Worm (Caenorhabditis elegans) whole organism, late embryonic: ENCODE measurements around the gene H11E01.2.

Source experiments
- C38D4.7 ChIP-seq: fragments of 200-800 bp; sonication (Bioruptor generic); optimal IDR thresholded peaks from 2 replicates; lab custom pipeline; 2018; ENCODE audit warnings: mild to moderate bottlenecking, missing genetic modification characterization, moderate library complexity, missing compliant biosample characterization
- F13H6.1 ChIP-seq: sonication (generic microtip); optimal IDR thresholded peaks from 2 replicates; lab custom pipeline; 2016; ENCODE audit warnings: missing genetic modification characterization, missing compliant biosample characterization
- K02D7.2 ChIP-seq: sonication (generic microtip); optimal IDR thresholded peaks from 2 replicates; lab custom pipeline; 2017; ENCODE audit warnings: mild to moderate bottlenecking, missing genetic modification characterization, missing compliant biosample characterization
- T23F11.4 ChIP-seq: fragments of 200-800 bp; sonication (Bioruptor generic); optimal IDR thresholded peaks from 2 replicates; lab custom pipeline; 2018; ENCODE audit warnings: mild to moderate bottlenecking, missing genetic modification characterization, missing compliant biosample characterization
- ama-1 ChIP-seq: fragments of 150-350 bp; optimal IDR thresholded peaks from 2 replicates; lab custom pipeline; 2014
- ceh-18 ChIP-seq: sonication (generic microtip); optimal IDR thresholded peaks from 2 replicates; lab custom pipeline; 2016; ENCODE audit warnings: missing genetic modification characterization, missing compliant biosample characterization
- ceh-22 ChIP-seq: sonication (generic microtip); optimal IDR thresholded peaks from 2 replicates; lab custom pipeline; 2017; ENCODE audit warnings: missing biosample characterization, missing genetic modification characterization
- ceh-30 ChIP-seq: fragments of 150-350 bp; optimal IDR thresholded peaks from 2 replicates; lab custom pipeline; 2014; ENCODE audit warnings: missing biosample characterization, missing genetic modification characterization
- ceh-34 ChIP-seq: sonication (generic microtip); optimal IDR thresholded peaks from 2 replicates; lab custom pipeline; 2016; ENCODE audit warnings: mild to moderate bottlenecking, missing genetic modification characterization, missing compliant biosample characterization
- ceh-45 ChIP-seq: fragments of 200-800 bp; sonication (Bioruptor generic); IDR thresholded peaks from 2 replicates; pipeline ENCODE4 v1.3.6; 2022; ENCODE audit warnings: missing genetic modification reagents, missing genetic modification characterization, missing compliant biosample characterization
- ceh-48 ChIP-seq: sonication (generic microtip); optimal IDR thresholded peaks from 2 replicates; lab custom pipeline; 2016; ENCODE audit warnings: missing genetic modification characterization, inconsistent platforms, missing compliant biosample characterization
- ceh-6 ChIP-seq: fragments of 200-800 bp; sonication (Bioruptor generic); optimal IDR thresholded peaks from 2 replicates; lab custom pipeline; 2018; ENCODE audit warnings: mild to moderate bottlenecking, missing genetic modification characterization, missing compliant biosample characterization
- che-1 ChIP-seq: sonication (generic microtip); optimal IDR thresholded peaks from 2 replicates; lab custom pipeline; 2016; ENCODE audit warnings: mild to moderate bottlenecking, missing genetic modification characterization, missing compliant biosample characterization
- dmd-4 ChIP-seq: sonication (generic microtip); optimal IDR thresholded peaks from 2 replicates; lab custom pipeline; 2016; ENCODE audit warnings: borderline replicate concordance, missing genetic modification characterization, missing compliant biosample characterization
- dve-1 ChIP-seq: sonication (generic microtip); optimal IDR thresholded peaks from 2 replicates; lab custom pipeline; 2017; ENCODE audit warnings: antibody characterized with exemption, mild to moderate bottlenecking, missing genetic modification characterization, missing compliant biosample characterization
- elt-4 ChIP-seq: sonication (generic microtip); optimal IDR thresholded peaks from 2 replicates; lab custom pipeline; 2016; ENCODE audit warnings: missing genetic modification characterization, missing compliant biosample characterization
- ets-4 ChIP-seq: sonication (generic microtip); optimal IDR thresholded peaks from 2 replicates; lab custom pipeline; 2016; ENCODE audit warnings: missing genetic modification characterization, missing compliant biosample characterization
- eyg-1 ChIP-seq: sonication (generic microtip); optimal IDR thresholded peaks from 2 replicates; lab custom pipeline; 2016; ENCODE audit warnings: missing genotype, missing genetic modification characterization, missing compliant biosample characterization
- fkh-10 ChIP-seq: fragments of 150-350 bp; optimal IDR thresholded peaks from 2 replicates; lab custom pipeline; 2014; ENCODE audit warnings: missing biosample characterization, missing genetic modification reagents, missing genetic modification characterization
- fkh-6 ChIP-seq: sonication (generic microtip); optimal IDR thresholded peaks from 2 replicates; lab custom pipeline; 2016; ENCODE audit warnings: missing genetic modification characterization, missing compliant biosample characterization
- gmeb-2 ChIP-seq: sonication (generic microtip); optimal IDR thresholded peaks from 2 replicates; lab custom pipeline; 2016; ENCODE audit warnings: missing genetic modification characterization, inconsistent platforms, missing compliant biosample characterization
- hlh-13 ChIP-seq: fragments of 200-800 bp; sonication (Bioruptor generic); optimal IDR thresholded peaks from 2 replicates; lab custom pipeline; 2018; ENCODE audit warnings: mild to moderate bottlenecking, missing genetic modification characterization, missing compliant biosample characterization
- hlh-8 ChIP-seq: sonication (generic microtip); optimal IDR thresholded peaks from 2 replicates; lab custom pipeline; 2016; ENCODE audit warnings: missing genotype, missing genetic modification characterization, missing compliant biosample characterization
- lim-6 ChIP-seq: sonication (generic microtip); optimal IDR thresholded peaks from 2 replicates; lab custom pipeline; 2016; ENCODE audit warnings: missing genetic modification characterization, missing compliant biosample characterization
- lin-11 ChIP-seq: fragments of 200-800 bp; sonication (Bioruptor generic); optimal IDR thresholded peaks from 2 replicates; lab custom pipeline; 2018; ENCODE audit warnings: mild to moderate bottlenecking, missing genetic modification characterization, missing compliant biosample characterization
- madf-2 ChIP-seq: sonication (generic microtip); optimal IDR thresholded peaks from 2 replicates; lab custom pipeline; 2017; ENCODE audit warnings: missing genetic modification characterization, missing compliant biosample characterization
- nhr-232 ChIP-seq: sonication (generic microtip); optimal IDR thresholded peaks from 2 replicates; lab custom pipeline; 2016; ENCODE audit warnings: missing genetic modification characterization, missing compliant biosample characterization
- pag-3 ChIP-seq: sonication (generic microtip); optimal IDR thresholded peaks from 2 replicates; lab custom pipeline; 2016; ENCODE audit warnings: missing compliant biosample characterization, missing genetic modification characterization, borderline replicate concordance
- pax-1 ChIP-seq: fragments of 150-350 bp; optimal IDR thresholded peaks from 2 replicates; lab custom pipeline; 2014; ENCODE audit warnings: missing biosample characterization, missing genetic modification characterization
- pha-2 ChIP-seq: sonication (generic microtip); optimal IDR thresholded peaks from 2 replicates; lab custom pipeline; 2017; ENCODE audit warnings: mild to moderate bottlenecking, missing genetic modification characterization, missing compliant biosample characterization
- pha-4 ChIP-seq: fragments of 150-350 bp; optimal IDR thresholded peaks from 2 replicates; lab custom pipeline; 2018; ENCODE audit warnings: missing biosample characterization, missing genetic modification reagents, missing genetic modification characterization
- pros-1 ChIP-seq: fragments of 150-350 bp; optimal IDR thresholded peaks from 2 replicates; lab custom pipeline; 2014; ENCODE audit warnings: missing biosample characterization, missing genetic modification reagents, missing genetic modification characterization
- ref-2 ChIP-seq: sonication (generic microtip); optimal IDR thresholded peaks from 2 replicates; lab custom pipeline; 2016; ENCODE audit warnings: missing genetic modification characterization, missing compliant biosample characterization
- sox-2 ChIP-seq: fragments of 200-800 bp; sonication (Bioruptor generic); IDR thresholded peaks from 2 replicates; pipeline ENCODE4 v1.3.6; 2022; ENCODE audit warnings: missing genetic modification reagents, missing genetic modification characterization, missing compliant biosample characterization
- syd-9 ChIP-seq: sonication (generic microtip); optimal IDR thresholded peaks from 2 replicates; lab custom pipeline; 2016; ENCODE audit warnings: mild to moderate bottlenecking, missing genetic modification characterization, moderate library complexity, missing compliant biosample characterization
- unc-86 ChIP-seq: sonication (generic microtip); optimal IDR thresholded peaks from 2 replicates; lab custom pipeline; 2016; ENCODE audit warnings: missing genetic modification characterization, missing compliant biosample characterization

The H11E01.2 gene

ce11 chrX:1578682-1579081 lies 42.2 kb upstream of the H11E01.2 start (continued):
- TF ChIP-seq C38D4.7 (GFP tag; lab: Kevin White, UChicago) (no peak), ets-4 (tag; lab: Kevin White, UChicago) (no peak), K02D7.2 (tag; lab: Kevin White, UChicago) (no peak), T23F11.4 (GFP tag; lab: Kevin White, UChicago) (peak; percentile 15), ceh-34 (tag; lab: Kevin White, UChicago) (no peak), gmeb-2 (tag; lab: Kevin White, UChicago) (no peak), F13H6.1 (tag; lab: Kevin White, UChicago) (no peak), ceh-48 (tag; lab: Kevin White, UChicago) (no peak), pha-2 (tag; lab: Kevin White, UChicago) (no peak), ceh-22 (tag; lab: Kevin White, UChicago) (no peak), ceh-30 (tag; lab: Kevin White, UChicago) (no peak), nhr-232 (tag; lab: Kevin White, UChicago) (no peak), ceh-6 (no peak)

- no peak for TF ChIP-seq pax-1 (tag; lab: Kevin White, UChicago)
- no peak for TF ChIP-seq ref-2 (tag; lab: Kevin White, UChicago)
- no peak for TF ChIP-seq fkh-6
- TF ChIP-seq ceh-30 (tag; lab: Kevin White, UChicago): no peak
- TF ChIP-seq ceh-18: no peak
- TF ChIP-seq lin-11: no peak
- TF ChIP-seq gmeb-2 (tag; lab: Kevin White, UChicago): no peak
- no peak for TF ChIP-seq nhr-232 (tag; lab: Kevin White, UChicago)
- TF ChIP-seq ceh-48 (tag; lab: Kevin White, UChicago): no peak
- no peak for TF ChIP-seq pag-3 (tag; lab: Kevin White, UChicago)
- no peak for TF ChIP-seq dmd-4 (tag; lab: Kevin White, UChicago)
- no peak for TF ChIP-seq hlh-8 (tag; lab: Kevin White, UChicago)
- no peak for TF ChIP-seq eyg-1 (tag; lab: Kevin White, UChicago)
- no peak for TF ChIP-seq pha-4 (tag; lab: Kevin White, UChicago)
- TF ChIP-seq sox-2 (GFP tag; lab: Robert Waterston, UW): no peak
- TF ChIP-seq hlh-13 (GFP tag; lab: Kevin White, UChicago): no peak
- no peak for TF ChIP-seq ama-1 (lab: Kevin White, UChicago)
- no peak for TF ChIP-seq dve-1
- TF ChIP-seq T23F11.4 (GFP tag; lab: Kevin White, UChicago): no peak
- no peak for TF ChIP-seq lim-6 (tag; lab: Kevin White, UChicago)
Observed at ce11 chrX:1583980-1584379, 36.9 kb upstream of the H11E01.2 start.

- TF ChIP-seq pros-1 (tag; lab: Kevin White, UChicago) (no peak), fkh-6 (no peak), syd-9 (tag; lab: Kevin White, UChicago) (no peak), ceh-18 (no peak), che-1 (tag; lab: Kevin White, UChicago) (no peak), ref-2 (tag; lab: Kevin White, UChicago) (no peak), madf-2 (tag; lab: Kevin White, UChicago) (no peak), dmd-4 (tag; lab: Kevin White, UChicago) (no peak), T23F11.4 (GFP tag; lab: Kevin White, UChicago) (no peak), K02D7.2 (tag; lab: Kevin White, UChicago) (no peak), elt-4 (tag; lab: Kevin White, UChicago) (no peak), unc-86 (tag; lab: Kevin White, UChicago) (no peak), fkh-10 (no peak), ceh-30 (tag; lab: Kevin White, UChicago) (no peak), ceh-45 (GFP tag; lab: Robert Waterston, UW) (no peak)
Observed at ce11 chrX:1587082-1587481, 33.8 kb upstream of the H11E01.2 start.
